Worm (Caenorhabditis elegans) whole organism, young adult: Measurements from ENCODE around the gene clec-144.
A peak's percentile ranks its signal among the peaks of the same experiment; 100 is the strongest.

Source experiments
- B0019.2 ChIP-seq: fragments of 200-800 bp; sonication (Bioruptor generic); conservative IDR thresholded peaks from 2 replicates; pipeline ENCODE4 v1.3.6; 2022; ENCODE audit warnings: missing genetic modification reagents, missing genetic modification characterization, missing compliant biosample characterization
- B0336.3 ChIP-seq: fragments of 200-800 bp; sonication (Bioruptor generic); IDR thresholded peaks from 2 replicates; pipeline ENCODE4 v1.3.6; 2022; ENCODE audit warnings: missing genetic modification characterization, missing compliant biosample characterization
- D2030.7 ChIP-seq: fragments of 200-800 bp; sonication (Bioruptor generic); IDR thresholded peaks from 2 replicates; pipeline ENCODE4 v1.3.6; 2022; ENCODE audit warnings: missing genetic modification reagents, missing genetic modification characterization, missing compliant biosample characterization
- F39B2.1 ChIP-seq: fragments of 200-800 bp; sonication (Bioruptor generic); IDR thresholded peaks from 2 replicates; pipeline ENCODE4 v1.3.6; 2022; ENCODE audit warnings: missing genetic modification reagents, missing genetic modification characterization, missing compliant biosample characterization
- T26A5.8 ChIP-seq: sonication (generic microtip); optimal IDR thresholded peaks from 2 replicates; lab custom pipeline; 2016; ENCODE audit warnings: missing genetic modification characterization, missing compliant biosample characterization
- Y53G8AR.9 ChIP-seq: fragments of 200-800 bp; sonication (Bioruptor generic); conservative IDR thresholded peaks from 2 replicates; pipeline ENCODE4 v1.3.6; 2022; ENCODE audit warnings: missing genetic modification reagents, missing genetic modification characterization, missing compliant biosample characterization
- akir-1 ChIP-seq: fragments of 200-800 bp; sonication (Bioruptor generic); optimal IDR thresholded peaks from 2 replicates; lab custom pipeline; 2018; ENCODE audit warnings: mild to moderate bottlenecking, missing genetic modification characterization, moderate library complexity, missing compliant biosample characterization
- aptf-2 ChIP-seq: fragments of 200-800 bp; sonication (Bioruptor generic); conservative IDR thresholded peaks from 2 replicates; pipeline ENCODE4 v1.3.6; 2022; ENCODE audit warnings: missing genetic modification reagents, missing genetic modification characterization, missing compliant biosample characterization
- aptf-3 ChIP-seq: fragments of 200-800 bp; sonication (Bioruptor generic); IDR thresholded peaks from 2 replicates; pipeline ENCODE4 v1.3.6; 2022; ENCODE audit warnings: missing genetic modification characterization, missing compliant biosample characterization
- attf-5 ChIP-seq: fragments of 200-800 bp; sonication (Bioruptor generic); optimal IDR thresholded peaks from 2 replicates; lab custom pipeline; 2018; ENCODE audit warnings: mild to moderate bottlenecking, missing genetic modification characterization, missing compliant biosample characterization
- bed-1 ChIP-seq: fragments of 200-800 bp; sonication (Bioruptor generic); IDR thresholded peaks from 2 replicates; pipeline ENCODE4 v1.3.6; 2022; ENCODE audit warnings: missing genetic modification reagents, missing genetic modification characterization, missing compliant biosample characterization
- cebp-1 ChIP-seq, 2 experiments: fragments of 200-800 bp in 1 of 2; sonication (Bioruptor generic) in 1 of 2; sonication (generic microtip) in 1 of 2; IDR thresholded peaks in 1 of 2; optimal IDR thresholded peaks in 1 of 2; 2 replicates each; pipeline versions ENCODE4 v1.3.6 to Lab custom; 2017 to 2022; ENCODE audit warnings: missing compliant biosample characterization in 2 of 2, missing genetic modification characterization in 2 of 2, mild to moderate bottlenecking in 1 of 2, missing genetic modification reagents in 1 of 2, moderate library complexity in 1 of 2
- ceh-100 ChIP-seq: fragments of 200-800 bp; sonication (Bioruptor generic); IDR thresholded peaks from 2 replicates; pipeline ENCODE4 v1.3.6; 2022; ENCODE audit warnings: missing genetic modification reagents, missing genetic modification characterization, missing compliant biosample characterization
- ceh-27 ChIP-seq: fragments of 200-800 bp; sonication (Bioruptor generic); optimal IDR thresholded peaks from 2 replicates; lab custom pipeline; 2018; ENCODE audit warnings: mild to moderate bottlenecking, missing genetic modification characterization, moderate library complexity, missing compliant biosample characterization
- ceh-91 ChIP-seq: fragments of 200-800 bp; sonication (Bioruptor generic); IDR thresholded peaks from 2 replicates; pipeline ENCODE4 v1.3.6; 2022; ENCODE audit warnings: missing genetic modification reagents, missing genetic modification characterization, missing compliant biosample characterization
- chd-7 ChIP-seq: sonication (generic microtip); optimal IDR thresholded peaks from 2 replicates; lab custom pipeline; 2016; ENCODE audit warnings: mild to moderate bottlenecking, missing genetic modification characterization, moderate library complexity, missing compliant biosample characterization
- dpff-1 ChIP-seq: sonication (generic microtip); optimal IDR thresholded peaks from 2 replicates; lab custom pipeline; 2017; ENCODE audit warnings: mild to moderate bottlenecking, missing genetic modification characterization, missing compliant biosample characterization
- egl-44 ChIP-seq: fragments of 200-800 bp; sonication (Bioruptor generic); IDR thresholded peaks from 2 replicates; pipeline ENCODE4 v1.3.6; 2022; ENCODE audit warnings: missing genetic modification reagents, missing genetic modification characterization, missing compliant biosample characterization
- ets-4 ChIP-seq: fragments of 200-800 bp; sonication (Bioruptor generic); optimal IDR thresholded peaks from 2 replicates; lab custom pipeline; 2018; ENCODE audit warnings: mild to moderate bottlenecking, missing genetic modification characterization, missing compliant biosample characterization
- hmg-1.2 ChIP-seq: fragments of 200-800 bp; sonication (Bioruptor generic); IDR thresholded peaks from 2 replicates; pipeline ENCODE4 v1.3.6; 2022; ENCODE audit warnings: missing genetic modification reagents, missing genetic modification characterization, missing compliant biosample characterization
- hrde-1 ChIP-seq: sonication (generic microtip); optimal IDR thresholded peaks from 2 replicates; lab custom pipeline; 2016; ENCODE audit warnings: missing genetic modification characterization, mild to moderate bottlenecking, missing compliant biosample characterization, moderate library complexity, missing genotype, missing genetic modification reagents, borderline replicate concordance
- let-526 ChIP-seq: fragments of 200-800 bp; sonication (Bioruptor generic); IDR thresholded peaks from 2 replicates; pipeline ENCODE4 v1.3.6; 2022; ENCODE audit warnings: missing genetic modification reagents, missing genetic modification characterization, missing compliant biosample characterization
- lin-26 ChIP-seq: fragments of 200-800 bp; sonication (Bioruptor generic); IDR thresholded peaks from 2 replicates; pipeline ENCODE4 v1.3.6; 2022; ENCODE audit warnings: missing genetic modification reagents, missing genetic modification characterization, missing compliant biosample characterization
- madf-3 ChIP-seq: fragments of 200-800 bp; sonication (Bioruptor generic); IDR thresholded peaks from 2 replicates; pipeline ENCODE4 v1.3.6; 2022; ENCODE audit warnings: missing genetic modification reagents, missing genetic modification characterization, missing compliant biosample characterization
- madf-6 ChIP-seq: fragments of 200-800 bp; sonication (Bioruptor generic); IDR thresholded peaks from 2 replicates; pipeline ENCODE4 v1.3.6; 2022; ENCODE audit warnings: missing genetic modification reagents, missing genetic modification characterization, missing compliant biosample characterization
- madf-8 ChIP-seq: fragments of 200-800 bp; sonication (Bioruptor generic); conservative IDR thresholded peaks from 2 replicates; pipeline ENCODE4 v1.3.6; 2022; ENCODE audit warnings: missing genetic modification reagents, missing genetic modification characterization, missing compliant biosample characterization
- mel-28 ChIP-seq: sonication (generic microtip); optimal IDR thresholded peaks from 2 replicates; lab custom pipeline; 2016; ENCODE audit warnings: borderline replicate concordance, mild to moderate bottlenecking, missing genetic modification characterization, missing compliant biosample characterization
- nfya-2 ChIP-seq: fragments of 200-800 bp; sonication (Bioruptor generic); IDR thresholded peaks from 2 replicates; pipeline ENCODE4 v1.3.6; 2022; ENCODE audit warnings: missing genetic modification reagents, missing genetic modification characterization, missing compliant biosample characterization
- nhr-80 ChIP-seq: sonication (generic microtip); optimal IDR thresholded peaks from 2 replicates; lab custom pipeline; 2016; ENCODE audit warnings: missing genetic modification characterization, missing compliant biosample characterization
- pha-4 ChIP-seq: fragments of 150-350 bp; sonication (generic microtip); optimal IDR thresholded peaks from 2 replicates; lab custom pipeline; 2014; ENCODE audit warnings: missing biosample characterization, missing genetic modification reagents, missing genetic modification characterization
- snpc-4 ChIP-seq, 5 experiments: fragments of 150-350 bp in 1 of 5; sonication (generic microtip) in 4 of 5; optimal IDR thresholded peaks; 2 replicates each; lab custom pipeline; 2014 to 2018; ENCODE audit warnings: missing genetic modification characterization in 5 of 5, missing biosample characterization in 3 of 5, antibody characterized with exemption in 2 of 5, mild to moderate bottlenecking in 2 of 5, missing compliant biosample characterization in 2 of 5, missing genotype in 2 of 5, moderate library complexity in 2 of 5, missing genetic modification reagents in 1 of 5
- somi-1 ChIP-seq: fragments of 200-800 bp; sonication (Bioruptor generic); optimal IDR thresholded peaks from 2 replicates; lab custom pipeline; 2018; ENCODE audit warnings: mild to moderate bottlenecking, missing genetic modification characterization, missing compliant biosample characterization
- tbp1 ChIP-seq: fragments of 200-800 bp; sonication (Bioruptor generic); optimal IDR thresholded peaks from 2 replicates; lab custom pipeline; 2018; ENCODE audit warnings: mild to moderate bottlenecking, missing genetic modification characterization, missing compliant biosample characterization
- tbx-9 ChIP-seq: sonication (generic microtip); optimal IDR thresholded peaks from 2 replicates; lab custom pipeline; 2016; ENCODE audit warnings: borderline replicate concordance, missing genetic modification characterization, inconsistent platforms, missing compliant biosample characterization
- xnd-1 ChIP-seq: sonication (generic microtip); optimal IDR thresholded peaks from 2 replicates; lab custom pipeline; 2016; ENCODE audit warnings: missing genotype, missing genetic modification reagents, missing genetic modification characterization, missing compliant biosample characterization
- zim-3 ChIP-seq: sonication (generic microtip); optimal IDR thresholded peaks from 2 replicates; lab custom pipeline; 2017; ENCODE audit warnings: mild to moderate bottlenecking, missing genetic modification characterization, moderate library complexity, missing compliant biosample characterization
- ztf-22 ChIP-seq: fragments of 200-800 bp; sonication (Bioruptor generic); optimal IDR thresholded peaks from 2 replicates; lab custom pipeline; 2018; ENCODE audit warnings: mild to moderate bottlenecking, missing genetic modification characterization, moderate library complexity, missing compliant biosample characterization
- ztf-3 ChIP-seq: fragments of 200-800 bp; sonication (Bioruptor generic); optimal IDR thresholded peaks from 2 replicates; lab custom pipeline; 2018; ENCODE audit warnings: mild to moderate bottlenecking, missing genetic modification characterization, missing compliant biosample characterization

clec-144 gene

ce11 chrII:11836554-11837218 is 4.3 kb upstream of the clec-144 start (continued):
- TF ChIP-seq ets-4 (no peak), attf-5 (GFP tag; lab: Kevin White, UChicago) (no peak), cebp-1 (GFP tag; IDR thresholded peaks at IDR 0.05; lab: Robert Waterston, UW) (no peak), cebp-1 (tag; optimal IDR thresholded peaks at IDR 0.05; lab: Kevin White, UChicago) (no peak), zim-3 (tag; lab: Kevin White, UChicago) (no peak), mel-28 (tag; lab: Kevin White, UChicago) (no peak), ceh-27 (GFP tag; lab: Kevin White, UChicago) (no peak), hrde-1 (no peak), madf-8 (GFP tag; lab: Robert Waterston, UW) (no peak), ceh-91 (GFP tag; lab: Robert Waterston, UW) (no peak), hmg-1.2 (no peak), B0336.3 (no peak), tbp1 (GFP tag; lab: Kevin White, UChicago) (no peak), madf-6 (GFP tag; lab: Robert Waterston, UW) (no peak), dpff-1 (tag; lab: Kevin White, UChicago) (no peak), ztf-3 (GFP tag; lab: Kevin White, UChicago) (no peak), ceh-100 (GFP tag; lab: Robert Waterston, UW) (no peak), somi-1 (GFP tag; lab: Kevin White, UChicago) (peak; percentile 66), chd-7 (tag; lab: Kevin White, UChicago) (no peak), let-526 (no peak), nfya-2 (no peak), D2030.7 (GFP tag; lab: Robert Waterston, UW) (no peak), aptf-3 (GFP tag; lab: Robert Waterston, UW) (no peak), lin-26 (GFP tag; lab: Robert Waterston, UW) (0 out of 2 replicates have a peak, but pooled peaks have one; percentile 21), bed-1 (GFP tag; lab: Robert Waterston, UW) (no peak), B0019.2 (GFP tag; lab: Robert Waterston, UW) (no peak), ztf-22 (GFP tag; lab: Kevin White, UChicago) (no peak), akir-1 (GFP tag; lab: Kevin White, UChicago) (no peak)

ce11 chrII:11835208-11835607 is 2.8 kb upstream of the clec-144 start, which contains the start of gene T27D12.6:
Gene T27D12.6, plus strand, starts transcription at chrII:11835508.
- TF ChIP-seq F39B2.1 (GFP tag; lab: Robert Waterston, UW) (no peak), ceh-91 (GFP tag; lab: Robert Waterston, UW) (no peak), T26A5.8 (tag; lab: Kevin White, UChicago) (no peak), Y53G8AR.9 (no peak), pha-4 (tag; lab: Kevin White, UChicago) (no peak), hmg-1.2 (no peak), ztf-22 (GFP tag; lab: Kevin White, UChicago) (no peak), tbx-9 (tag; lab: Kevin White, UChicago) (no peak), xnd-1 (tag; lab: Kevin White, UChicago) (no peak), aptf-2 (no peak), hrde-1 (no peak), madf-6 (GFP tag; lab: Robert Waterston, UW) (no peak)

- TF ChIP-seq cebp-1 (GFP tag; IDR thresholded peaks at IDR 0.05; lab: Robert Waterston, UW) (no peak), cebp-1 (tag; optimal IDR thresholded peaks at IDR 0.05; lab: Kevin White, UChicago) (no peak), snpc-4 (GFP tag; optimal IDR thresholded peaks at IDR 0.05; lab: Kevin White, UChicago) (no peak), snpc-4 (tag; optimal IDR thresholded peaks at IDR 0.05; lab: Kevin White, UChicago) (no peak), egl-44 (no peak), madf-3 (GFP tag; lab: Robert Waterston, UW) (no peak), xnd-1 (tag; lab: Kevin White, UChicago) (no peak), attf-5 (GFP tag; lab: Kevin White, UChicago) (peak; percentile 7), nhr-80 (tag; lab: Kevin White, UChicago) (peak; percentile 31)
These were observed 1.8 kb downstream of the clec-144 start for ce11 chrII:11830601-11831000.
